Worm (Caenorhabditis elegans): ENCODE measurements around the gene scl-17.

The scl-17 gene

DNA sequence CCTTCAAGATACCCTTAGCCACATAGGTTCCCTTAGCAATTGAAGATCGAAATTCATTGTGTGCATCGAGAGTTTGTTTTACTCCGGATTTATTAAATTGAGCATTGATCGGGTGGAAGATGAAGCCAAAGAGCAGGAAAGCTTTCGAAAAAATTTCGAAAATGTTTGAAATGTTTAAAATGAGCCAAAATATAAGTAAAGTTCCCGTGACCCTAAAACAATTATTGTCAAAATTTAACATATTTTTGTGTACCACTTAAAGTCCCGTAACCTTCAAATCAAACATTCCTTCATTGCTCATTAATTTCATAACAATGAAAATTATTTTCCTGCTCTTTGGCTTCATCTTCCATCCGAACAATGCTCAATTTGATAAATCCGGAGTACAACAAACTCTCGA lies at the start of gene scl-17:
Gene scl-17, plus strand, starts transcription at position 301 of the 400 bp plus-strand sequence.
- no peak for TF ChIP-seq nhr-12 (tag; optimal IDR thresholded peaks at IDR 0.05)
- no peak for TF ChIP-seq dsc-1 (tag; optimal IDR thresholded peaks at IDR 0.05)
- TF ChIP-seq alr-1 (tag; optimal IDR thresholded peaks at IDR 0.05; ENCODE audit: borderline replicate concordance), result no peak
- no peak for TF ChIP-seq Y116A8C.19 (tag; optimal IDR thresholded peaks at IDR 0.05; ENCODE audit: borderline replicate concordance)
- TF ChIP-seq C34B4.2 (tag; optimal IDR thresholded peaks at IDR 0.05), result no peak

DNA sequence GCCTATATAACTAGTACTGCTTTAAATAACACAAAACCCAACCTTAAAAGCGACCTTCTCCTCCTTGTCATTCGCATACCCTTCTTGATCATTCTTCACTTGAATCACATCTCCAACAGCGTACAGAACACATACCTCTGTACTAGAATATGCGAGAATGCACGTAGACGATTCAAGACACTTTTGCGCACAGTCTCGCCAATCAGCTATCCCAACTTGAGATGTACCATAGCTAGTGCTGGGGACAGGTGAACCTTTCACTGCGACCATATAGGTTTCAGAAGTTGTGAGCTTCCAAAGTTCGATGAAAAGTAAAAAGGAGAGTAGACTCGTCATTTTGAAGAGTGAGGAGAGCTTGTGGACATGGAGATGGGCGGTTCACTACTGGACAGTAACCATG lies 47.3 kb upstream of the scl-17 start, which contains the start of gene F54D12.8:
Gene F54D12.8, minus strand, starts transcription at position 336 of the 400 bp plus-strand sequence.
- no peak for TF ChIP-seq egl-13 (tag; optimal IDR thresholded peaks at IDR 0.05)
- no peak for TF ChIP-seq mef-2 (tag; optimal IDR thresholded peaks at IDR 0.05)
- TF ChIP-seq ama-1 (optimal IDR thresholded peaks at IDR 0.05), result no peak
- TF ChIP-seq snu-23 (GFP tag; optimal IDR thresholded peaks at IDR 0.05), result no peak
- TF ChIP-seq snpc-4 (tag; optimal IDR thresholded peaks at IDR 0.05), result no peak
- no peak for TF ChIP-seq efl-1 (optimal IDR thresholded peaks at IDR 0.05)
- TF ChIP-seq efl-1 (GFP tag; optimal IDR thresholded peaks at IDR 0.05 in 1 of 2), result no peak
- TF ChIP-seq nhr-85 (tag), result no peak
- TF ChIP-seq nhr-71 (tag; optimal IDR thresholded peaks at IDR 0.05), result no peak
- no peak for TF ChIP-seq nhr-90 (tag; optimal IDR thresholded peaks at IDR 0.05; ENCODE audit: poor library complexity)
- TF ChIP-seq rnt-1 (tag; optimal IDR thresholded peaks at IDR 0.05), result no peak
- no peak for TF ChIP-seq zip-4 (GFP tag; optimal IDR thresholded peaks at IDR 0.05)
- TF ChIP-seq vab-15 (tag; optimal IDR thresholded peaks at IDR 0.05), result no peak
- TF ChIP-seq tlp-1 (tag; optimal IDR thresholded peaks at IDR 0.05), result no peak
- TF ChIP-seq lin-14 (GFP tag; optimal IDR thresholded peaks at IDR 0.05), result no peak

DNA sequence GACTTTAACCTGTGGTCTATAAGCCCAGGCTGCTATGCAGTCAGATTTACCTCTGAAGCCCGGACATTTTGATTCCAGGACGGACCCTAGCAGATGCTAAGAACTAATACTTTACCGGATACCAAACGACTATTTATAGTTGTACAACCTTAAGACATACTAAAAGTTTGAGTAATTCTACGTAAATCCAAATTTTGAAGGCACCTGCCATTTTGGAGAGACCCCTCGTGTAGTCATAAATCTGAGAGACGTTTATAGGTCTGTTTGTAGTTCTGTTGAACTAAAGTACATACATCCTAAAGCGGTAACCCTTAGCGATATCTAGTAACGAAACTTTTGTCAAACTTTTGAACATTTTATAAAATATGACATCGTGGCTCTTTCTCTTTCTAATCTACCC lies 46.6 kb upstream of the scl-17 start, which contains the start of gene F54D12.2:
Gene F54D12.2, plus strand, starts transcription at position 301 of the 400 bp plus-strand sequence.
- TF ChIP-seq rnt-1 (tag; optimal IDR thresholded peaks at IDR 0.05) (no peak), xbp-1 (tag; optimal IDR thresholded peaks at IDR 0.05) (no peak), ceh-63 (GFP tag; optimal IDR thresholded peaks at IDR 0.05) (no peak), pag-3 (tag; optimal IDR thresholded peaks at IDR 0.05; ENCODE audit: borderline replicate concordance, insufficient read depth) (no peak), efl-3 (GFP tag; optimal IDR thresholded peaks at IDR 0.05) (no peak), nhr-47 (tag; optimal IDR thresholded peaks at IDR 0.05) (no peak), isw-1 (GFP tag; IDR thresholded peaks at IDR 0.05) (no peak), nhr-76 (tag; optimal IDR thresholded peaks at IDR 0.05) (no peak), C04F5.9 (tag; optimal IDR thresholded peaks at IDR 0.05) (no peak), zip-4 (GFP tag; optimal IDR thresholded peaks at IDR 0.05) (no peak), egl-27 (tag; optimal IDR thresholded peaks at IDR 0.05) (no peak), nhr-237 (tag; optimal IDR thresholded peaks at IDR 0.05) (no peak), grh-1 (GFP tag; IDR thresholded peaks at IDR 0.05) (no peak), pax-3 (tag; optimal IDR thresholded peaks at IDR 0.05) (no peak)

DNA sequence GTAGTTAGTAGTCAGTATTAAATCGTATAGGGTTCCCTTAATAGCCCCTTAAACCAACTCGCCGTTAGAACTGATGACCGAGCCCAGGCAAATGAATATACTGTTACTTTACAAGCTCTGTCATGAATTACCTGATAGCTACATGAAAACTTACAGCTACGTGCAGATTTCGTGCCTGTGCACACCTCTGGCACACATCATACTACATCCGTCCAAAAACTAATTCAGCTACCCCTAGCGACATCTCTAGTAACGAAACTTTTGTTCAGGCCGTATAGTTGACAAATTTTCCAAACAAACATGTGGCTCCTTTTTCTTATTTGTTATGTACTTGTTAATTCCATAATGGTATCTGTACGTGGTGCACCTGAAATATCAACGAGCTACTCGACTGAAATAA lies 44.9 kb upstream of the scl-17 start, which contains the start of gene F54D12.1:
Gene F54D12.1, plus strand, starts transcription at position 301 of the 400 bp plus-strand sequence.
- TF ChIP-seq C34B4.2 (tag; optimal IDR thresholded peaks at IDR 0.05) (no peak), F16B12.6 (tag; optimal IDR thresholded peaks at IDR 0.05) (no peak), mef-2 (tag; optimal IDR thresholded peaks at IDR 0.05) (no peak), C04F5.9 (tag; optimal IDR thresholded peaks at IDR 0.05) (no peak), pqm-1 (tag; optimal IDR thresholded peaks at IDR 0.05) (no peak), lin-13 (GFP tag; optimal IDR thresholded peaks at IDR 0.05) (no peak)

DNA sequence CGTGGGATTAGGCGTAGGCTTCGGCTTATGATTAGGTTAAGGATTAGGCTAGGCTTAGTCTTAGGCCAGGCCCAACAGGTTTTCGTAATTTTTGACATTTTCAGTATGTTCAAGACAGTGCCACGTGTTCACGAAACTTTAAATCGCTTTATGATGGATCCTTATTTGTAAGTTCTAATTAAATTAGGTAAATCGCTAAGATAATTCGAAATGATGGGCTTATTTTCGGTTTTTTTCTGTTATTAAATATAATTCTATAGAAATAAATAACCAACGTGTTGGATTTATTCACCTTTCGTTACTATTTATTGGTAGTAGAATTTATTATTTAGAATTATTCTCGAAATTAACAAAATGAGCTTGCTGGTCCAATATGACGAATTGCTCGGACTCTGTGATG lies 43.5 kb upstream of the scl-17 start, which contains the start of gene Y51H7C.8:
Gene Y51H7C.8, plus strand, starts transcription at position 301 of the 400 bp plus-strand sequence.
- TF ChIP-seq nhr-11 (tag; optimal IDR thresholded peaks at IDR 0.05) (no peak), sptf-1 (tag; optimal IDR thresholded peaks at IDR 0.05) (no peak), nhr-84 (tag; optimal IDR thresholded peaks at IDR 0.05) (no peak), unc-62 (GFP tag; optimal IDR thresholded peaks at IDR 0.05) (no peak), C34B4.2 (tag; optimal IDR thresholded peaks at IDR 0.05) (no peak), ztf-11 (tag; optimal IDR thresholded peaks at IDR 0.05) (no peak), lir-3 (tag; optimal IDR thresholded peaks at IDR 0.05; ENCODE audit: poor library complexity) (no peak), ama-1 (optimal IDR thresholded peaks at IDR 0.05) (no peak), hlh-4 (tag; optimal IDR thresholded peaks at IDR 0.05) (no peak), nhr-47 (tag; optimal IDR thresholded peaks at IDR 0.05) (no peak), hlh-17 (GFP tag; optimal IDR thresholded peaks at IDR 0.05; ENCODE audit: borderline replicate concordance) (no peak), sox-4 (tag; optimal IDR thresholded peaks at IDR 0.05) (no peak), zip-4 (GFP tag; optimal IDR thresholded peaks at IDR 0.05) (no peak), lin-39 (tag; optimal IDR thresholded peaks at IDR 0.05) (no peak), xbp-1 (tag; optimal IDR thresholded peaks at IDR 0.05) (no peak), rnt-1 (tag; optimal IDR thresholded peaks at IDR 0.05) (no peak), nhr-20 (tag; optimal IDR thresholded peaks at IDR 0.05) (no peak), C04F5.9 (tag; optimal IDR thresholded peaks at IDR 0.05) (no peak), mef-2 (tag; optimal IDR thresholded peaks at IDR 0.05) (no peak)
